Worm (Caenorhabditis elegans) whole organism, young adult: ENCODE measurements around the gene F11G11.14.

Experiments
- B0261.1 ChIP-seq: sonication (generic microtip); optimal IDR thresholded peaks from 2 replicates; lab custom pipeline; 2016; ENCODE audit warnings: mild to moderate bottlenecking, missing genetic modification characterization, moderate library complexity, missing compliant biosample characterization
- C06A6.2 ChIP-seq: fragments of 200-800 bp; sonication (Bioruptor generic); conservative IDR thresholded peaks from 2 replicates; pipeline ENCODE4 v1.3.6; 2022; ENCODE audit warnings: missing genetic modification characterization, missing compliant biosample characterization
- C17E4.6 ChIP-seq: fragments of 200-800 bp; sonication (Bioruptor generic); IDR thresholded peaks from 2 replicates; pipeline ENCODE4 v1.3.6; 2022; ENCODE audit warnings: missing genetic modification reagents, missing genetic modification characterization, missing compliant biosample characterization
- D2030.7 ChIP-seq: fragments of 200-800 bp; sonication (Bioruptor generic); IDR thresholded peaks from 2 replicates; pipeline ENCODE4 v1.3.6; 2022; ENCODE audit warnings: missing genetic modification reagents, missing genetic modification characterization, missing compliant biosample characterization
- F10E7.11 ChIP-seq: sonication (generic microtip); optimal IDR thresholded peaks from 2 replicates; lab custom pipeline; 2017; ENCODE audit warnings: mild to moderate bottlenecking, missing genetic modification characterization, moderate library complexity, missing compliant biosample characterization
- F23B12.7 ChIP-seq: sonication (generic microtip); optimal IDR thresholded peaks from 2 replicates; lab custom pipeline; 2017; ENCODE audit warnings: missing genetic modification characterization, mild to moderate bottlenecking, missing compliant biosample characterization, antibody characterized with exemption, moderate library complexity; ENCODE audit not compliant: insufficient read depth
- F39B2.1 ChIP-seq: fragments of 200-800 bp; sonication (Bioruptor generic); IDR thresholded peaks from 2 replicates; pipeline ENCODE4 v1.3.6; 2022; ENCODE audit warnings: missing genetic modification reagents, missing genetic modification characterization, missing compliant biosample characterization
- F52B5.7 ChIP-seq: sonication (generic microtip); optimal IDR thresholded peaks from 2 replicates; lab custom pipeline; 2016; ENCODE audit warnings: mild to moderate bottlenecking, missing genetic modification characterization, missing compliant biosample characterization
- F57A8.1 ChIP-seq: fragments of 200-800 bp; sonication (Bioruptor generic); optimal IDR thresholded peaks from 2 replicates; lab custom pipeline; 2018; ENCODE audit warnings: mild to moderate bottlenecking, missing genetic modification characterization, moderate library complexity, missing compliant biosample characterization
- K11D2.4 ChIP-seq: fragments of 200-800 bp; sonication (Bioruptor generic); IDR thresholded peaks from 2 replicates; pipeline ENCODE4 v1.3.6; 2022; ENCODE audit warnings: missing genetic modification reagents, missing genetic modification characterization, missing compliant biosample characterization
- Y53F4B.3 ChIP-seq: fragments of 200-800 bp; sonication (Bioruptor generic); IDR thresholded peaks from 2 replicates; pipeline ENCODE4 v1.3.6; 2022; ENCODE audit warnings: missing genetic modification reagents, missing genetic modification characterization, missing compliant biosample characterization
- Y53G8AR.9 ChIP-seq: fragments of 200-800 bp; sonication (Bioruptor generic); conservative IDR thresholded peaks from 2 replicates; pipeline ENCODE4 v1.3.6; 2022; ENCODE audit warnings: missing genetic modification reagents, missing genetic modification characterization, missing compliant biosample characterization
- Y67H2A.10 ChIP-seq: fragments of 200-800 bp; sonication (Bioruptor generic); conservative IDR thresholded peaks from 2 replicates; pipeline ENCODE4 v1.3.6; 2022; ENCODE audit warnings: missing genetic modification reagents, missing genetic modification characterization, missing compliant biosample characterization
- Y79H2A.3 ChIP-seq: fragments of 200-800 bp; sonication (Bioruptor generic); conservative IDR thresholded peaks from 2 replicates; pipeline ENCODE4 v1.3.6; 2022; ENCODE audit warnings: missing genetic modification reagents, missing genetic modification characterization, missing compliant biosample characterization
- Y95B8A.8 ChIP-seq: fragments of 200-800 bp; sonication (Bioruptor generic); IDR thresholded peaks from 2 replicates; pipeline ENCODE4 v1.3.6; 2022; ENCODE audit warnings: missing genetic modification reagents, missing genetic modification characterization, missing compliant biosample characterization
- aptf-3 ChIP-seq: fragments of 200-800 bp; sonication (Bioruptor generic); IDR thresholded peaks from 2 replicates; pipeline ENCODE4 v1.3.6; 2022; ENCODE audit warnings: missing genetic modification characterization, missing compliant biosample characterization
- atf-7 ChIP-seq: sonication (generic microtip); optimal IDR thresholded peaks from 2 replicates; lab custom pipeline; 2017; ENCODE audit warnings: mild to moderate bottlenecking, missing genetic modification characterization, missing compliant biosample characterization
- athp-1 ChIP-seq: sonication (generic microtip); optimal IDR thresholded peaks from 2 replicates; lab custom pipeline; 2017; ENCODE audit warnings: mild to moderate bottlenecking, missing genetic modification characterization, missing compliant biosample characterization
- bed-2 ChIP-seq: fragments of 200-800 bp; sonication (Bioruptor generic); IDR thresholded peaks from 2 replicates; pipeline ENCODE4 v1.3.6; 2022; ENCODE audit warnings: missing genetic modification reagents, missing genetic modification characterization, missing compliant biosample characterization
- cebp-2 ChIP-seq: fragments of 200-800 bp; sonication (Bioruptor generic); IDR thresholded peaks from 2 replicates; pipeline ENCODE4 v1.3.6; 2022; ENCODE audit warnings: missing genetic modification characterization, missing compliant biosample characterization
- ceh-100 ChIP-seq: fragments of 200-800 bp; sonication (Bioruptor generic); IDR thresholded peaks from 2 replicates; pipeline ENCODE4 v1.3.6; 2022; ENCODE audit warnings: missing genetic modification reagents, missing genetic modification characterization, missing compliant biosample characterization
- ceh-27 ChIP-seq: fragments of 200-800 bp; sonication (Bioruptor generic); optimal IDR thresholded peaks from 2 replicates; lab custom pipeline; 2018; ENCODE audit warnings: mild to moderate bottlenecking, missing genetic modification characterization, moderate library complexity, missing compliant biosample characterization
- ceh-40 ChIP-seq: fragments of 200-800 bp; sonication (Bioruptor generic); IDR thresholded peaks from 2 replicates; pipeline ENCODE4 v1.3.6; 2022; ENCODE audit warnings: missing genetic modification characterization, missing compliant biosample characterization
- dox-1 ChIP-seq: fragments of 200-800 bp; sonication (Bioruptor generic); IDR thresholded peaks from 2 replicates; pipeline ENCODE4 v1.3.6; 2022; ENCODE audit warnings: missing genetic modification reagents, missing genetic modification characterization, missing compliant biosample characterization
- dpl-1 ChIP-seq: fragments of 150-350 bp; optimal IDR thresholded peaks from 2 replicates; lab custom pipeline; 2014; ENCODE audit warnings: missing biosample characterization, missing genetic modification reagents, missing genetic modification characterization
- egl-18 ChIP-seq: fragments of 200-800 bp; sonication (Bioruptor generic); IDR thresholded peaks from 2 replicates; pipeline ENCODE4 v1.3.6; 2022; ENCODE audit warnings: missing genetic modification reagents, missing genetic modification characterization, missing compliant biosample characterization
- ekl-4 ChIP-seq: fragments of 200-800 bp; sonication (Bioruptor generic); IDR thresholded peaks from 2 replicates; pipeline ENCODE4 v1.3.6; 2022; ENCODE audit warnings: missing genetic modification reagents, missing genetic modification characterization, missing compliant biosample characterization
- ets-4 ChIP-seq: fragments of 200-800 bp; sonication (Bioruptor generic); optimal IDR thresholded peaks from 2 replicates; lab custom pipeline; 2018; ENCODE audit warnings: mild to moderate bottlenecking, missing genetic modification characterization, missing compliant biosample characterization
- gei-17 ChIP-seq: fragments of 200-800 bp; sonication (Bioruptor generic); optimal IDR thresholded peaks from 2 replicates; lab custom pipeline; 2018; ENCODE audit warnings: mild to moderate bottlenecking, missing genetic modification characterization, missing compliant biosample characterization
- hrde-1 ChIP-seq: sonication (generic microtip); optimal IDR thresholded peaks from 2 replicates; lab custom pipeline; 2016; ENCODE audit warnings: missing genetic modification characterization, mild to moderate bottlenecking, missing compliant biosample characterization, moderate library complexity, missing genotype, missing genetic modification reagents, borderline replicate concordance
- lin-54 ChIP-seq: fragments of 200-800 bp; sonication (Bioruptor generic); optimal IDR thresholded peaks from 2 replicates; lab custom pipeline; 2018; ENCODE audit warnings: mild to moderate bottlenecking, missing genetic modification characterization, missing compliant biosample characterization
- lir-1 ChIP-seq: fragments of 200-800 bp; sonication (Bioruptor generic); conservative IDR thresholded peaks from 2 replicates; pipeline ENCODE4 v1.3.6; 2022; ENCODE audit warnings: missing genetic modification reagents, missing genetic modification characterization, missing compliant biosample characterization
- nfyb-1 ChIP-seq: fragments of 200-800 bp; sonication (Bioruptor generic); IDR thresholded peaks from 2 replicates; pipeline ENCODE4 v1.3.6; 2022; ENCODE audit warnings: missing genetic modification reagents, missing genetic modification characterization, missing compliant biosample characterization
- nhr-120 ChIP-seq: fragments of 200-800 bp; sonication (Bioruptor generic); IDR thresholded peaks from 2 replicates; pipeline ENCODE4 v1.3.6; 2022; ENCODE audit warnings: missing genetic modification characterization, missing compliant biosample characterization
- rcor-1 ChIP-seq: fragments of 200-800 bp; sonication (Bioruptor generic); IDR thresholded peaks from 2 replicates; pipeline ENCODE4 v1.3.6; 2022; ENCODE audit warnings: missing genetic modification reagents, missing genetic modification characterization, missing compliant biosample characterization
- repo-1 ChIP-seq: sonication (generic microtip); optimal IDR thresholded peaks from 2 replicates; lab custom pipeline; 2017; ENCODE audit warnings: mild to moderate bottlenecking, missing genetic modification characterization, missing compliant biosample characterization
- rpc-1 ChIP-seq, 2 experiments: fragments of 150-350 bp in 1 of 2; sonication (generic microtip) in 1 of 2; optimal IDR thresholded peaks; 2 replicates each; lab custom pipeline; 2014 to 2018; ENCODE audit warnings: missing biosample characterization in 1 of 2, missing genetic modification characterization in 1 of 2, missing genetic modification reagents in 1 of 2, missing genotype in 1 of 2
- sea-2 ChIP-seq: fragments of 200-800 bp; sonication (Bioruptor generic); IDR thresholded peaks from 2 replicates; pipeline ENCODE4 v1.3.6; 2022; ENCODE audit warnings: missing genetic modification characterization, missing compliant biosample characterization
- snpc-1.3 ChIP-seq: sonication (generic microtip); optimal IDR thresholded peaks from 2 replicates; lab custom pipeline; 2017; ENCODE audit warnings: missing genetic modification characterization, mild to moderate bottlenecking, missing compliant biosample characterization, antibody characterized with exemption, moderate library complexity, missing genotype, missing genetic modification reagents; ENCODE audit not compliant: insufficient read depth
- snpc-3.4 ChIP-seq: sonication (generic microtip); optimal IDR thresholded peaks from 2 replicates; lab custom pipeline; 2017; ENCODE audit warnings: missing genetic modification characterization, mild to moderate bottlenecking, missing compliant biosample characterization, antibody characterized with exemption, moderate library complexity, missing genotype, missing genetic modification reagents
- sptf-2 ChIP-seq: fragments of 200-800 bp; sonication (Bioruptor generic); optimal IDR thresholded peaks from 2 replicates; lab custom pipeline; 2018; ENCODE audit warnings: mild to moderate bottlenecking, missing genetic modification characterization, missing compliant biosample characterization
- zim-3 ChIP-seq: sonication (generic microtip); optimal IDR thresholded peaks from 2 replicates; lab custom pipeline; 2017; ENCODE audit warnings: mild to moderate bottlenecking, missing genetic modification characterization, moderate library complexity, missing compliant biosample characterization
- ztf-18 ChIP-seq: sonication (generic microtip); optimal IDR thresholded peaks from 2 replicates; lab custom pipeline; 2016; ENCODE audit warnings: missing genotype, mild to moderate bottlenecking, missing genetic modification characterization, missing compliant biosample characterization
- ztf-25 ChIP-seq: fragments of 200-800 bp; sonication (Bioruptor generic); IDR thresholded peaks from 2 replicates; pipeline ENCODE4 v1.3.6; 2022; ENCODE audit warnings: missing genetic modification reagents, missing genetic modification characterization, missing compliant biosample characterization
- ztf-26 ChIP-seq: sonication (generic microtip); optimal IDR thresholded peaks from 2 replicates; lab custom pipeline; 2017; ENCODE audit warnings: missing genetic modification characterization, missing compliant biosample characterization
- ztf-28 ChIP-seq: fragments of 200-800 bp; sonication (Bioruptor generic); IDR thresholded peaks from 2 replicates; pipeline ENCODE4 v1.3.6; 2022; ENCODE audit warnings: missing genetic modification reagents, missing genetic modification characterization, missing compliant biosample characterization
- ztf-6 ChIP-seq: fragments of 200-800 bp; sonication (Bioruptor generic); IDR thresholded peaks from 2 replicates; pipeline ENCODE4 v1.3.6; 2022; ENCODE audit warnings: missing genetic modification reagents, missing genetic modification characterization, missing compliant biosample characterization

F11G11.14 gene

ce11 chrII:4851594-4852106 lies 11.8 kb upstream of the F11G11.14 start, which contains the start of gene dnj-9:
TSS of gene dnj-9 (plus strand) at chrII:4852056.
- TF ChIP-seq Y95B8A.8 (GFP tag; lab: Robert Waterston, UW) (peak; percentile 77; the same call in 1 of the 2 replicates), egl-18 (peak; percentile 72; the same call in 1 of the 2 replicates), ceh-100 (peak; percentile 84), ets-4 (GFP tag; lab: Kevin White, UChicago) (no peak), atf-7 (tag; lab: Kevin White, UChicago) (peak; percentile 82), repo-1 (tag; lab: Kevin White, UChicago) (peak; percentile 94), snpc-1.3 (peak; percentile 92), K11D2.4 (peak; percentile 94), ztf-26 (peak; percentile 84), snpc-3.4 (peak; percentile 94), ceh-27 (GFP tag; lab: Kevin White, UChicago) (peak; percentile 83), rpc-1 (optimal IDR thresholded peaks at IDR 0.05; lab: Kevin White, UChicago) (no peak), rpc-1 (tag; optimal IDR thresholded peaks at IDR 0.05; lab: Kevin White, UChicago) (no peak), zim-3 (tag; lab: Kevin White, UChicago) (no peak), C06A6.2 (GFP tag; lab: Robert Waterston, UW) (peak; percentile 91), F23B12.7 (tag; lab: Kevin White, UChicago) (peak; percentile 92), Y53F4B.3 (no peak), nfyb-1 (peak; percentile 95), D2030.7 (peak; percentile 81), F57A8.1 (GFP tag; lab: Kevin White, UChicago) (peak; percentile 35), sptf-2 (GFP tag; lab: Kevin White, UChicago) (no peak), ztf-6 (GFP tag; lab: Robert Waterston, UW) (no peak), dox-1 (GFP tag; lab: Robert Waterston, UW) (peak; percentile 95), aptf-3 (GFP tag; lab: Robert Waterston, UW) (no peak), F52B5.7 (no peak), ztf-25 (0 out of 2 replicates have a peak, but pooled peaks have one; percentile 41), athp-1 (tag; lab: Kevin White, UChicago) (peak; percentile 66), rcor-1 (GFP tag; lab: Robert Waterston, UW) (peak; percentile 94), gei-17 (GFP tag; lab: Kevin White, UChicago) (peak; percentile 87), lir-1 (peak; percentile 78), nhr-120 (GFP tag; lab: Robert Waterston, UW) (no peak), B0261.1 (tag; lab: Kevin White, UChicago) (peak; percentile 15), bed-2 (GFP tag; lab: Robert Waterston, UW) (no peak), F39B2.1 (GFP tag; lab: Robert Waterston, UW) (peak; percentile 75), lin-54 (GFP tag; lab: Kevin White, UChicago) (peak; percentile 99), sea-2 (GFP tag; lab: Robert Waterston, UW) (no peak), Y67H2A.10 (GFP tag; lab: Robert Waterston, UW) (peak; percentile 37; the same call in 1 of the 2 replicates), hrde-1 (tag; lab: Kevin White, UChicago) (peak; percentile 62), ztf-18 (tag; lab: Kevin White, UChicago) (peak; percentile 99), cebp-2 (GFP tag; lab: Robert Waterston, UW) (no peak), dpl-1 (GFP tag; lab: Kevin White, UChicago) (peak; percentile 97), Y79H2A.3 (0 out of 2 replicates have a peak, but pooled peaks have one; percentile 11), Y53G8AR.9 (GFP tag; lab: Robert Waterston, UW) (peak; percentile 98), ceh-40 (GFP tag; lab: Robert Waterston, UW) (peak; percentile 51; the same call in 1 of the 2 replicates), C17E4.6 (GFP tag; lab: Robert Waterston, UW) (peak; percentile 88), F10E7.11 (tag; lab: Kevin White, UChicago) (no peak), ekl-4 (GFP tag; lab: Robert Waterston, UW) (peak; percentile 96), ztf-28 (no peak)
